Fruit fly (Drosophila melanogaster): ENCODE measurements around the gene CG7519.
A peak's percentile ranks its signal among the peaks of the same experiment; 100 is the strongest.

- no peak for TF ChIP-seq rn (GFP tag; IDR thresholded peaks at IDR 0.05)
- TF ChIP-seq CG8159 (tag; optimal IDR thresholded peaks at IDR 0.05) = no peak
- TF ChIP-seq EcR (GFP tag; optimal IDR thresholded peaks at IDR 0.05) = no peak
- no peak for TF ChIP-seq CG15710 (tag; optimal IDR thresholded peaks at IDR 0.05)
- TF ChIP-seq CG32121 (GFP tag; IDR thresholded peaks at IDR 0.05) = peak; percentile 11; the same call in 1 of the 2 replicates
- TF ChIP-seq CG4496 (GFP tag; IDR thresholded peaks at IDR 0.05) = no peak
- TF ChIP-seq Ets98B (GFP tag; IDR thresholded peaks at IDR 0.05) = no peak
- TF ChIP-seq CG10348 (GFP tag; IDR thresholded peaks at IDR 0.05) = no peak
Observed at dm6 chr3L:21539245-21540196, 46.6 kb downstream of the CG7519 start, which contains the start of the genes COX8 and VhaM9.7-b.
